Worm (Caenorhabditis elegans) whole organism, L1 larva: Measurements from ENCODE around the gene gop-1.

Experiments
- F16B12.6 ChIP-seq: fragments of 150-350 bp; optimal IDR thresholded peaks from 2 replicates; lab custom pipeline; 2014; ENCODE audit warnings: missing biosample characterization, missing genetic modification characterization
- aha-1 ChIP-seq: fragments of 150-350 bp; optimal IDR thresholded peaks from 2 replicates; lab custom pipeline; 2014; ENCODE audit warnings: missing biosample characterization, missing genetic modification characterization
- aly-2 ChIP-seq: fragments of 150-350 bp; optimal IDR thresholded peaks from 2 replicates; lab custom pipeline; 2014; ENCODE audit warnings: missing biosample characterization, missing genetic modification characterization
- blmp-1 ChIP-seq: fragments of 150-350 bp; optimal IDR thresholded peaks from 2 replicates; lab custom pipeline; 2014; ENCODE audit warnings: missing biosample characterization, missing genetic modification characterization
- ceh-63 ChIP-seq: fragments of 200-800 bp; sonication (Bioruptor generic); optimal IDR thresholded peaks from 2 replicates; lab custom pipeline; 2018; ENCODE audit warnings: mild to moderate bottlenecking, missing genetic modification characterization, missing compliant biosample characterization
- ceh-8 ChIP-seq: fragments of 200-800 bp; sonication (Bioruptor generic); optimal IDR thresholded peaks from 2 replicates; lab custom pipeline; 2018; ENCODE audit warnings: mild to moderate bottlenecking, missing genetic modification characterization, moderate library complexity, missing compliant biosample characterization
- ceh-82 ChIP-seq, 3 experiments: fragments of 150-350 bp in 1 of 3; sonication (generic microtip) in 2 of 3; optimal IDR thresholded peaks; 2 replicates each; lab custom pipeline; 2014 to 2017; ENCODE audit warnings: missing biosample characterization in 3 of 3, missing genetic modification characterization in 3 of 3
- ceh-88 ChIP-seq: fragments of 200-800 bp; sonication (Bioruptor generic); IDR thresholded peaks from 2 replicates; pipeline ENCODE4 v1.3.6; 2022; ENCODE audit warnings: missing genetic modification characterization, missing compliant biosample characterization
- ceh-90 ChIP-seq: sonication (generic microtip); optimal IDR thresholded peaks from 2 replicates; lab custom pipeline; 2016; ENCODE audit warnings: missing genetic modification characterization, missing compliant biosample characterization
- ces-1 ChIP-seq: fragments of 150-350 bp; optimal IDR thresholded peaks from 2 replicates; lab custom pipeline; 2014; ENCODE audit warnings: missing biosample characterization, missing genetic modification reagents, missing genetic modification characterization
- dpl-1 ChIP-seq, 3 experiments: fragments of 150-350 bp in 2 of 3; sonication (generic microtip) in 1 of 3; optimal IDR thresholded peaks; 2 replicates each; lab custom pipeline; 2014 to 2017; ENCODE audit warnings: missing biosample characterization in 3 of 3, missing genetic modification characterization in 3 of 3, missing genetic modification reagents in 3 of 3
- egl-13 ChIP-seq: sonication (generic microtip); optimal IDR thresholded peaks from 2 replicates; lab custom pipeline; 2016; ENCODE audit warnings: missing genotype, missing genetic modification reagents, missing genetic modification characterization, missing compliant biosample characterization
- egl-27 ChIP-seq, 2 experiments: fragments of 150-350 bp in 1 of 2; sonication (generic microtip); optimal IDR thresholded peaks; 3 replicates each; lab custom pipeline; 2017 to 2018; ENCODE audit warnings: missing biosample characterization in 2 of 2, missing genetic modification characterization in 2 of 2, missing genetic modification reagents in 2 of 2
- elt-2 ChIP-seq: sonication (generic microtip); optimal IDR thresholded peaks from 2 replicates; lab custom pipeline; 2016; ENCODE audit warnings: missing genetic modification characterization, mild to moderate bottlenecking, inconsistent platforms, missing compliant biosample characterization, missing genetic modification reagents
- fos-1 ChIP-seq: fragments of 150-350 bp; optimal IDR thresholded peaks from 2 replicates; lab custom pipeline; 2014; ENCODE audit warnings: missing biosample characterization, missing genetic modification characterization
- grh-1 ChIP-seq: fragments of 200-800 bp; sonication (Bioruptor generic); IDR thresholded peaks from 2 replicates; pipeline ENCODE4 v1.3.6; 2022; ENCODE audit warnings: missing genetic modification reagents, missing genetic modification characterization, missing compliant biosample characterization
- hlh-17 ChIP-seq: fragments of 200-800 bp; sonication (Bioruptor generic); optimal IDR thresholded peaks from 2 replicates; lab custom pipeline; 2018; ENCODE audit warnings: missing genetic modification characterization, mild to moderate bottlenecking, missing compliant biosample characterization, moderate library complexity, borderline replicate concordance
- hlh-4 ChIP-seq: sonication (generic microtip); optimal IDR thresholded peaks from 2 replicates; lab custom pipeline; 2016; ENCODE audit warnings: mild to moderate bottlenecking, missing genetic modification characterization, missing compliant biosample characterization
- jun-1 ChIP-seq: fragments of 150-350 bp; optimal IDR thresholded peaks from 2 replicates; lab custom pipeline; 2014; ENCODE audit warnings: missing biosample characterization, missing genetic modification reagents, missing genetic modification characterization
- lin-14 ChIP-seq: fragments of 200-800 bp; sonication (Bioruptor generic); optimal IDR thresholded peaks from 2 replicates; lab custom pipeline; 2018; ENCODE audit warnings: mild to moderate bottlenecking, missing genetic modification characterization, moderate library complexity, missing compliant biosample characterization
- lin-15B ChIP-seq: fragments of 150-350 bp; sonication (generic microtip); optimal IDR thresholded peaks from 3 replicates; lab custom pipeline; 2014; ENCODE audit warnings: missing biosample characterization, missing genetic modification characterization
- lin-39 ChIP-seq: fragments of 150-350 bp; optimal IDR thresholded peaks from 2 replicates; lab custom pipeline; 2014; ENCODE audit warnings: missing biosample characterization, missing genetic modification reagents, missing genetic modification characterization
- lir-3 ChIP-seq: sonication (generic microtip); optimal IDR thresholded peaks from 2 replicates; lab custom pipeline; 2016; ENCODE audit warnings: mild to moderate bottlenecking, missing genetic modification characterization, moderate library complexity, missing compliant biosample characterization; ENCODE audit not compliant: poor library complexity
- mdl-1 ChIP-seq, 2 experiments: fragments of 150-350 bp; optimal IDR thresholded peaks; 2 replicates each; lab custom pipeline; 2014 to 2017; ENCODE audit warnings: missing biosample characterization in 2 of 2, missing genetic modification characterization in 2 of 2, inconsistent platforms in 1 of 2
- mep-1 ChIP-seq: fragments of 150-350 bp; optimal IDR thresholded peaks from 2 replicates; lab custom pipeline; 2014; ENCODE audit warnings: missing biosample characterization, missing genetic modification characterization
- nhr-12 ChIP-seq: sonication (generic microtip); optimal IDR thresholded peaks from 2 replicates; lab custom pipeline; 2017; ENCODE audit warnings: missing biosample characterization, missing genetic modification characterization
- nhr-19 ChIP-seq: fragments of 200-800 bp; sonication (Bioruptor generic); conservative IDR thresholded peaks from 2 replicates; pipeline ENCODE4 v1.3.6; 2022; ENCODE audit warnings: missing genetic modification characterization, missing compliant biosample characterization
- nhr-20 ChIP-seq: sonication (generic microtip); optimal IDR thresholded peaks from 2 replicates; lab custom pipeline; 2016; ENCODE audit warnings: mild to moderate bottlenecking, missing genetic modification characterization, missing compliant biosample characterization
- nhr-47 ChIP-seq: sonication (generic microtip); optimal IDR thresholded peaks from 2 replicates; lab custom pipeline; 2016; ENCODE audit warnings: mild to moderate bottlenecking, missing genetic modification characterization, moderate library complexity, missing compliant biosample characterization
- nhr-84 ChIP-seq: sonication (generic microtip); optimal IDR thresholded peaks from 2 replicates; lab custom pipeline; 2017; ENCODE audit warnings: missing biosample characterization, missing genetic modification characterization
- nhr-90 ChIP-seq: sonication (generic microtip); optimal IDR thresholded peaks from 2 replicates; lab custom pipeline; 2016; ENCODE audit warnings: mild to moderate bottlenecking, missing genetic modification characterization, missing compliant biosample characterization; ENCODE audit not compliant: poor library complexity
- pag-3 ChIP-seq: sonication (generic microtip); optimal IDR thresholded peaks from 2 replicates; lab custom pipeline; 2017; ENCODE audit warnings: missing genetic modification characterization, mild to moderate bottlenecking, missing compliant biosample characterization, antibody characterized with exemption, borderline replicate concordance; ENCODE audit not compliant: insufficient read depth
- pax-3 ChIP-seq: fragments of 200-800 bp; sonication (Bioruptor generic); optimal IDR thresholded peaks from 2 replicates; lab custom pipeline; 2018; ENCODE audit warnings: mild to moderate bottlenecking, missing genetic modification characterization, moderate library complexity, missing compliant biosample characterization
- pqm-1 ChIP-seq: sonication (generic microtip); optimal IDR thresholded peaks from 3 replicates; lab custom pipeline; 2017; ENCODE audit warnings: missing biosample characterization, missing genetic modification characterization
- skn-1 ChIP-seq: fragments of 150-350 bp; optimal IDR thresholded peaks from 2 replicates; lab custom pipeline; 2014; ENCODE audit warnings: missing biosample characterization, missing genetic modification characterization
- snpc-4 ChIP-seq: fragments of 150-350 bp; optimal IDR thresholded peaks from 2 replicates; lab custom pipeline; 2014; ENCODE audit warnings: missing biosample characterization, missing genetic modification characterization
- snu-23 ChIP-seq: sonication (generic microtip); optimal IDR thresholded peaks from 2 replicates; lab custom pipeline; 2016; ENCODE audit warnings: missing genetic modification characterization, missing compliant biosample characterization
- sptf-1 ChIP-seq: fragments of 150-350 bp; optimal IDR thresholded peaks from 2 replicates; lab custom pipeline; 2014; ENCODE audit warnings: missing biosample characterization, missing genetic modification characterization
- sup-37 ChIP-seq: fragments of 200-800 bp; sonication (Bioruptor generic); optimal IDR thresholded peaks from 2 replicates; lab custom pipeline; 2018; ENCODE audit warnings: mild to moderate bottlenecking, missing genetic modification characterization, missing compliant biosample characterization
- swsn-7 ChIP-seq: sonication (generic microtip); optimal IDR thresholded peaks from 2 replicates; lab custom pipeline; 2016; ENCODE audit warnings: missing genetic modification characterization, missing compliant biosample characterization
- tbx-2 ChIP-seq: sonication (generic microtip); optimal IDR thresholded peaks from 2 replicates; lab custom pipeline; 2016; ENCODE audit warnings: missing genetic modification characterization, missing compliant biosample characterization
- unc-130 ChIP-seq: fragments of 150-350 bp; optimal IDR thresholded peaks from 2 replicates; lab custom pipeline; 2017; ENCODE audit warnings: missing biosample characterization, missing genetic modification characterization, inconsistent platforms
- unc-30 ChIP-seq: sonication (generic microtip); optimal IDR thresholded peaks from 2 replicates; lab custom pipeline; 2017; ENCODE audit warnings: missing biosample characterization, missing genetic modification characterization
- unc-86 ChIP-seq: sonication (generic microtip); optimal IDR thresholded peaks from 2 replicates; lab custom pipeline; 2016; ENCODE audit warnings: missing genetic modification characterization, missing compliant biosample characterization
- unc-98 ChIP-seq: fragments of 200-800 bp; sonication (Bioruptor generic); IDR thresholded peaks from 2 replicates; pipeline ENCODE4 v1.3.6; 2022; ENCODE audit warnings: missing genetic modification characterization, missing compliant biosample characterization
- vab-15 ChIP-seq: sonication (generic microtip); optimal IDR thresholded peaks from 2 replicates; lab custom pipeline; 2017; ENCODE audit warnings: missing genotype, mild to moderate bottlenecking, missing genetic modification characterization, missing compliant biosample characterization
- xbp-1 ChIP-seq: sonication (generic microtip); optimal IDR thresholded peaks from 2 replicates; lab custom pipeline; 2016; ENCODE audit warnings: missing genetic modification characterization, missing compliant biosample characterization
- zag-1 ChIP-seq: fragments of 150-350 bp; optimal IDR thresholded peaks from 2 replicates; lab custom pipeline; 2014; ENCODE audit warnings: missing biosample characterization, missing genetic modification characterization
- zip-4 ChIP-seq: fragments of 200-800 bp; sonication (Bioruptor generic); optimal IDR thresholded peaks from 2 replicates; lab custom pipeline; 2018; ENCODE audit warnings: mild to moderate bottlenecking, missing genetic modification characterization, moderate library complexity, missing compliant biosample characterization
- ztf-11 ChIP-seq, 2 experiments: sonication (generic microtip); optimal IDR thresholded peaks; 2 replicates each; lab custom pipeline; 2016 to 2017; ENCODE audit warnings: missing genetic modification characterization in 2 of 2, missing biosample characterization in 1 of 2, missing compliant biosample characterization in 1 of 2
- ztf-4 ChIP-seq: fragments of 150-350 bp; optimal IDR thresholded peaks from 2 replicates; lab custom pipeline; 2014; ENCODE audit warnings: missing biosample characterization, missing genetic modification characterization

Gene gop-1

ce11 chrIII:5227831-5228467 lies 26.3 kb upstream of the gop-1 start, which contains the start of the genes C34E10.12, C34E10.10 and atp-2:
Gene C34E10.12 (minus strand): TSS chrIII:5227881.
Gene C34E10.10 (minus strand): TSS chrIII:5227884.
Gene atp-2 (plus strand): TSS chrIII:5228417.
- peak; percentile 87 for TF ChIP-seq unc-130 (tag; lab: Kevin White, UChicago)
- peak; percentile 95 for TF ChIP-seq snu-23 (GFP tag; lab: Kevin White, UChicago)
- TF ChIP-seq mdl-1 (tag; optimal IDR thresholded peaks at IDR 0.05; lab: Kevin White, UChicago) = peak in 1 of 2 experiments; percentile 66
- TF ChIP-seq grh-1 = peak; percentile 52; the same call in 1 of the 2 replicates
- TF ChIP-seq sptf-1 (tag; lab: Kevin White, UChicago) = no peak
- peak; percentile 68 for TF ChIP-seq egl-13
- TF ChIP-seq unc-86 (tag; lab: Kevin White, UChicago) = peak; percentile 84
- peak; percentile 59 for TF ChIP-seq aha-1 (tag; lab: Kevin White, UChicago)
- peak; percentile 70 to 95 (median 73) for TF ChIP-seq ceh-82 (tag; optimal IDR thresholded peaks at IDR 0.05; lab: Kevin White, UChicago)
- TF ChIP-seq hlh-17 (GFP tag; lab: Kevin White, UChicago) = no peak
- peak; percentile 96 for TF ChIP-seq skn-1 (tag; lab: Kevin White, UChicago)
- no peak for TF ChIP-seq nhr-12 (tag; lab: Kevin White, UChicago)
- peak; percentile 88 for TF ChIP-seq xbp-1 (tag; lab: Kevin White, UChicago)
- peak; percentile 94 for TF ChIP-seq nhr-20 (tag; lab: Kevin White, UChicago)
- peak; percentile 89 for TF ChIP-seq nhr-47
- TF ChIP-seq mep-1 (tag; lab: Kevin White, UChicago) = peak; percentile 83
- TF ChIP-seq lin-39 (tag; lab: Kevin White, UChicago) = peak; percentile 2
- no peak for TF ChIP-seq sup-37 (GFP tag; lab: Kevin White, UChicago)
- peak; percentile 48 for TF ChIP-seq ceh-88 (GFP tag; lab: Robert Waterston, UW)
- no peak for TF ChIP-seq egl-27 (tag; optimal IDR thresholded peaks at IDR 0.05; lab: Kevin White, UChicago)
- TF ChIP-seq ceh-63 (GFP tag; lab: Kevin White, UChicago) = no peak
- peak; percentile 63 for TF ChIP-seq pax-3 (tag; lab: Kevin White, UChicago)
- peak; percentile 31 for TF ChIP-seq ceh-90 (tag; lab: Kevin White, UChicago)
- peak; percentile 85 for TF ChIP-seq nhr-90
- TF ChIP-seq unc-30 (tag; lab: Kevin White, UChicago) = no peak
- TF ChIP-seq ztf-4 (tag; lab: Kevin White, UChicago) = no peak
- peak; percentile 59 for TF ChIP-seq blmp-1
- no peak for TF ChIP-seq unc-98 (GFP tag; lab: Robert Waterston, UW)
- TF ChIP-seq dpl-1 (GFP tag; optimal IDR thresholded peaks at IDR 0.05; lab: Kevin White, UChicago) = peak; percentile 79 to 85 (median 82)
- peak in 1 of 2 experiments; percentile 52 for TF ChIP-seq ztf-11 (tag; optimal IDR thresholded peaks at IDR 0.05; lab: Kevin White, UChicago)
- TF ChIP-seq vab-15 (tag; lab: Kevin White, UChicago) = no peak
- peak; percentile 65 for TF ChIP-seq fos-1 (tag; lab: Kevin White, UChicago)
- no peak for TF ChIP-seq ces-1 (GFP tag; lab: Kevin White, UChicago)
- peak; percentile 79 for TF ChIP-seq tbx-2
- no peak for TF ChIP-seq zag-1 (tag; lab: Kevin White, UChicago)
- no peak for TF ChIP-seq elt-2 (tag; lab: Kevin White, UChicago)
- peak; percentile 46 for TF ChIP-seq snpc-4
- peak; percentile 73 for TF ChIP-seq jun-1 (tag; lab: Kevin White, UChicago)
- no peak for TF ChIP-seq pqm-1 (tag; lab: Kevin White, UChicago)
- peak; percentile 90 for TF ChIP-seq lin-14
- peak; percentile 88 for TF ChIP-seq swsn-7 (tag; lab: Kevin White, UChicago)
- peak; percentile 80 for TF ChIP-seq lir-3
- no peak for TF ChIP-seq pag-3
- TF ChIP-seq nhr-84 = no peak
- TF ChIP-seq zip-4 (GFP tag; lab: Kevin White, UChicago) = peak; percentile 40
- peak; percentile 59 for TF ChIP-seq ceh-8 (GFP tag; lab: Kevin White, UChicago)
- peak; percentile 70 for TF ChIP-seq aly-2 (tag; lab: Kevin White, UChicago)
- peak; percentile 87 for TF ChIP-seq nhr-19 (GFP tag; lab: Robert Waterston, UW)
- peak; percentile 55 for TF ChIP-seq F16B12.6 (tag; lab: Kevin White, UChicago)
- TF ChIP-seq lin-15B (tag; lab: Kevin White, UChicago) = peak; percentile 88
- TF ChIP-seq hlh-4 = no peak
